Worm (Caenorhabditis elegans) whole organism, early embryonic: ENCODE measurements around the gene F54C9.11.

Experiments
- B0310.2 ChIP-seq: sonication (generic microtip); optimal IDR thresholded peaks from 2 replicates; lab custom pipeline; 2016; ENCODE audit warnings: mild to moderate bottlenecking, missing genetic modification characterization, missing compliant biosample characterization
- F13C5.2 ChIP-seq: sonication (generic microtip); optimal IDR thresholded peaks from 2 replicates; lab custom pipeline; 2017; ENCODE audit warnings: mild to moderate bottlenecking, missing genetic modification characterization, inconsistent platforms, missing compliant biosample characterization
- aly-1 ChIP-seq: sonication (generic microtip); optimal IDR thresholded peaks from 2 replicates; lab custom pipeline; 2016; ENCODE audit warnings: missing genetic modification characterization, missing compliant biosample characterization
- ama-1 ChIP-seq: fragments of 150-350 bp; optimal IDR thresholded peaks from 2 replicates; lab custom pipeline; 2014
- ceh-13 ChIP-seq: fragments of 200-800 bp; sonication (Bioruptor generic); optimal IDR thresholded peaks from 2 replicates; lab custom pipeline; 2018; ENCODE audit warnings: mild to moderate bottlenecking, missing genetic modification characterization, missing compliant biosample characterization
- ceh-36 ChIP-seq: sonication (generic microtip); optimal IDR thresholded peaks from 2 replicates; lab custom pipeline; 2016; ENCODE audit warnings: missing genetic modification characterization, inconsistent platforms, missing compliant biosample characterization
- ets-7 ChIP-seq: sonication (generic microtip); optimal IDR thresholded peaks from 2 replicates; lab custom pipeline; 2016; ENCODE audit warnings: missing genotype, missing genetic modification characterization, missing compliant biosample characterization
- flt-1 ChIP-seq: fragments of 200-800 bp; sonication (Bioruptor generic); IDR thresholded peaks from 2 replicates; pipeline ENCODE4 v1.3.6; 2022; ENCODE audit warnings: missing genetic modification characterization, missing compliant biosample characterization
- hmbx-1 ChIP-seq: sonication (generic microtip); optimal IDR thresholded peaks from 2 replicates; lab custom pipeline; 2016; ENCODE audit warnings: mild to moderate bottlenecking, missing genetic modification characterization, missing compliant biosample characterization
- hmg-4 ChIP-seq: fragments of 200-800 bp; sonication (Bioruptor generic); optimal IDR thresholded peaks from 2 replicates; lab custom pipeline; 2018; ENCODE audit warnings: mild to moderate bottlenecking, missing genetic modification characterization, missing compliant biosample characterization
- hnd-1 ChIP-seq: sonication (generic microtip); optimal IDR thresholded peaks from 2 replicates; lab custom pipeline; 2016; ENCODE audit warnings: missing genetic modification characterization, missing compliant biosample characterization
- pes-1 ChIP-seq: fragments of 200-800 bp; sonication (Bioruptor generic); IDR thresholded peaks from 2 replicates; pipeline ENCODE4 v1.3.6; 2022; ENCODE audit warnings: missing genetic modification reagents, missing genetic modification characterization, missing compliant biosample characterization
- scrt-1 ChIP-seq: fragments of 200-800 bp; sonication (Bioruptor generic); IDR thresholded peaks from 2 replicates; pipeline ENCODE4 v1.3.6; 2022; ENCODE audit warnings: missing genetic modification characterization, missing compliant biosample characterization
- sea-1 ChIP-seq: fragments of 200-800 bp; sonication (Bioruptor generic); conservative IDR thresholded peaks from 2 replicates; pipeline ENCODE4 v1.3.6; 2022; ENCODE audit warnings: missing genetic modification characterization, missing compliant biosample characterization
- tbx-11 ChIP-seq: fragments of 200-800 bp; sonication (Bioruptor generic); IDR thresholded peaks from 2 replicates; pipeline ENCODE4 v1.3.6; 2022; ENCODE audit warnings: missing genetic modification characterization, missing compliant biosample characterization
- tbx-37 ChIP-seq: fragments of 200-800 bp; sonication (Bioruptor generic); conservative IDR thresholded peaks from 2 replicates; pipeline ENCODE4 v1.3.6; 2022; ENCODE audit warnings: missing genetic modification reagents, missing genetic modification characterization, missing compliant biosample characterization
- tra-4 ChIP-seq: sonication (generic microtip); optimal IDR thresholded peaks from 2 replicates; lab custom pipeline; 2017; ENCODE audit warnings: missing genetic modification characterization, missing compliant biosample characterization

Gene F54C9.11

DNA sequence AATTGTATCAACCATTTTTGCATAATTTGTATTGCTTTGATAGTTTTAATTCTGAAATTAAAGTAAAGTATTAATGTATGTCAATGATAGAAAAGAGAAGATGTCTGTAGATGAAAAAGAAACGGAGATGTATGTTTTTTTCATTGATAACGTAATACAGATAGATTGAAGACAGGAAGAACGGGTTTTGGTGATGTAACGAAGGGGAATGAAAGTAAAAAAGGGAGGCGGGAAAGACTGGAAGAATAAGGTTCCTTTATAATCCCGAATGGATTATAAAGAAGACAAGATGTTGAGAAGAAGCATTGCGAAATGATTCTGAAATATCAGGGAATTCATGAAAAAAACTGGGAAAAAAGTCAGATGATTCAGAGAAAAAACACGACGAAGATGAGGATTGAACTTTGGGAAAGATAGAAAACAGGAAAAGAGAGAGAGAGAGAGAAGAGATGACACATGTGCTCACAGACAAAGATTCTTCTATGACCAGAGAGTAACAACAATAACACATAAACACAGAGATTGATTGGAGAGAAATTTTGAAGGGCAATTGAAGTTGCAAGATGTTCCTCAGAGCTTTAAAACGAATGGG is at the start of gene F54C9.11:
F54C9.11 (minus strand) TSS at position 51 of the 592 bp plus-strand sequence.
- TF ChIP-seq flt-1 (GFP tag; lab: Robert Waterston, UW): no peak
- no peak for TF ChIP-seq B0310.2
- TF ChIP-seq hmbx-1 (tag; lab: Kevin White, UChicago): no peak
- TF ChIP-seq tra-4 (tag; lab: Kevin White, UChicago): no peak
- no peak for TF ChIP-seq pes-1
- no peak for TF ChIP-seq tbx-11 (GFP tag; lab: Robert Waterston, UW)
- TF ChIP-seq tbx-37 (GFP tag; lab: Robert Waterston, UW): no peak
- no peak for TF ChIP-seq F13C5.2 (tag; lab: Kevin White, UChicago)

DNA sequence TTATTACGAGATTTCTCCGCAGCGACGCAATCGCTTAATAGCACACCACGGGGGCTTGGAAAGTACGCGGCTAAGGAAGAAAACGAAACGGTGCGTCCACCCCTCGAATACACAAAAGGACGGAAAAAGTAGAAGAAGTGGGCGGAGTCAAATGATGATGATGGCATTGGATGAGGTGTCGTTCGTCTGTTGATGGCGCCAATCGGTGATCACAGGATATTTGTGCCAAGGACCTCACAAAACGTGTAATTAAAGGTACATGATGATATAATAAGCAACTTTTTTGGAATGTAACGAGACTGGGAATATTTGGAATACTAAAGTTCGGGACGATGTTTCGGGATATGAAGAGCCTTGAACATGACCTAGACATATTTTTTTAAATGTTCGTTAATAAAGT is 49.5 kb upstream of the F54C9.11 start, which contains the start of gene cutl-12:
cutl-12 (minus strand) TSS at position 101 of the 400 bp plus-strand sequence.
- TF ChIP-seq ets-7 (tag; lab: Kevin White, UChicago) (no peak), hmg-4 (no peak), hnd-1 (tag; lab: Kevin White, UChicago) (no peak), tra-4 (tag; lab: Kevin White, UChicago) (no peak), tbx-11 (GFP tag; lab: Robert Waterston, UW) (no peak), sea-1 (GFP tag; lab: Robert Waterston, UW) (no peak), ama-1 (lab: Kevin White, UChicago) (no peak), ceh-36 (no peak), aly-1 (tag; lab: Kevin White, UChicago) (no peak), hmbx-1 (tag; lab: Kevin White, UChicago) (no peak), ceh-13 (GFP tag; lab: Kevin White, UChicago) (no peak), scrt-1 (GFP tag; lab: Robert Waterston, UW) (no peak), pes-1 (no peak), tbx-37 (GFP tag; lab: Robert Waterston, UW) (no peak)

DNA sequence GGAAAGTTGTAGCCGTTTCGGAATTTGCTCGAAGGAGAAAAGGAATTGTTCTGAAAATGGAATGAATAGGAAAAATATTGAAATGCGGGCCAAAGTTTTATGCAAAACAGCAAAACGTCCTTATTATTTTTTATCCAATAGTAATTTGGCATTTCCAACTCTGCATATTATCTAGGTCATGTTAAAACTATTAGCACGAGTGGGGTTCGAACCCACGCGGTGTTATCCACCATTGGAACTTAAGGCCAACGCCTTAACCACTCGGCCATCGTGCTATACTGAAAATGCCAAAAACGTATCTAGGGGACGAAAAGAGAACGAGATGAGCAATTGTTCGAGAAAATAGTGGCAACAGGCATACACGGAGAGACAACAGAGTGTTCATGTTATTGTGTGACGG is 46.9 kb upstream of the F54C9.11 start:
- TF ChIP-seq flt-1 (GFP tag; lab: Robert Waterston, UW): no peak
- no peak for TF ChIP-seq aly-1 (tag; lab: Kevin White, UChicago)
- no peak for TF ChIP-seq B0310.2
- TF ChIP-seq pes-1: no peak
- no peak for TF ChIP-seq ceh-13 (GFP tag; lab: Kevin White, UChicago)
- no peak for TF ChIP-seq scrt-1 (GFP tag; lab: Robert Waterston, UW)
- TF ChIP-seq tbx-37 (GFP tag; lab: Robert Waterston, UW): no peak
- TF ChIP-seq ama-1 (lab: Kevin White, UChicago): no peak
- TF ChIP-seq F13C5.2 (tag; lab: Kevin White, UChicago): no peak
- no peak for TF ChIP-seq hmbx-1 (tag; lab: Kevin White, UChicago)
- TF ChIP-seq hnd-1 (tag; lab: Kevin White, UChicago): no peak
- no peak for TF ChIP-seq hmg-4
- TF ChIP-seq ets-7 (tag; lab: Kevin White, UChicago): no peak
- no peak for TF ChIP-seq tra-4 (tag; lab: Kevin White, UChicago)

DNA sequence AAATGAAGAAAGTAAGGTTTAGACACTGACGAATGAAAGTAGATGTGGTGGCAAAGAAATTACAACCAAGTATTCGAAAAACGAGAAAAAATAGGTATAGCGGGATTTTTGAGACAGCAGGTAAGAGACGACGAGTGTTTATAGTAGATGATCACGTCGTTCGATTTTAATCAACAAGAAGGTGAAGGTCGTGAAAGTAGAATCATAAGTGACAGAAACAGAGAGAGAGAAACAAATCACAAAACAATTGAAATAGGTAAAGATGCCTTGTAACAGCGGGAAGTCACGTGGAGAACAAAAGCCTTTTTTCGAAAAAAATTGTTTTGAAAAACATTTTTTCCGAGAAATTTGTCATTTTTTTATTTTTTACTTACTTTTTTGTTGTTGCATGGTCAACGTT is 45.2 kb upstream of the F54C9.11 start, which contains the start of gene T22C8.6:
T22C8.6 (minus strand) TSS at position 194 of the 400 bp plus-strand sequence.
- TF ChIP-seq aly-1 (tag; lab: Kevin White, UChicago) (no peak), tbx-11 (GFP tag; lab: Robert Waterston, UW) (no peak), tbx-37 (GFP tag; lab: Robert Waterston, UW) (no peak), hmg-4 (no peak), B0310.2 (no peak), pes-1 (no peak), flt-1 (GFP tag; lab: Robert Waterston, UW) (no peak), tra-4 (tag; lab: Kevin White, UChicago) (no peak)

DNA sequence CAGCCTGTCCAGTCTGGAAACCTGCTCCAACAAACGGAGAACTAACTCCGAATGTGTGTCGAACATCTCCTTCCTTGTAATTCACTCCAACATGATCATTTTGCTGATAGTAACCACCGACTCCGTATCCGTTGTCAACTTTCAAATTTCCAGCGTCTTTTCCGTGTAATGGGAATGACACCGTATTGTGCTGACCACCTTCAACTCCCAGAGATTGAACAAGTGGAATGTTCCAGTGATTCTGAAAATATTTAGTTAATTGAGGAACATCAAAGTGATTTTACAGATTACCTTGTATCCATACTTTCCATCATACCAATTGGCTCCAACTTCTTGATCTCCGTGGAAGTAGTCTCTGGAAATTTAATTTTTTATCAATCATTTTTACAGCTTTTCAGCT is 43.0 kb upstream of the F54C9.11 start:
- no peak for TF ChIP-seq ama-1 (lab: Kevin White, UChicago)
- no peak for TF ChIP-seq scrt-1 (GFP tag; lab: Robert Waterston, UW)
- no peak for TF ChIP-seq flt-1 (GFP tag; lab: Robert Waterston, UW)

DNA sequence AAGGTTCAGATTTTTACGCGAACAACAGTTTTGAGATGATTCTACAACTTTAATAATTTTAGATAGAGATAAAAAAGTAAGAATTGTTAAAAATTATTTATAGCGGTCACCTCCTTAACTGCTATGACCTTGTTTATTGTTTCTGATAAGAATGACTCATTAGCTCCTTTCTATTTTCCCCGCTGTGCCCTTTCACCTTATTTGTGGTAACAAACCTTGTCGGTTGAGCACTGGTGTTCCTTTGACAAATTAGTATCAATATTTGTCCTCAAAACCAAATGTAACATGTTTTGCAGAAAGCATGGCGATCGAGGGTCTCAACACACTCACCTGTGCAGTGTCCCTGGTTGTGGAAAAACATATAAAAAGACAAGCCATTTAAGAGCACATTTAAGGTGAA is 41.7 kb upstream of the F54C9.11 start:
- TF ChIP-seq F13C5.2 (tag; lab: Kevin White, UChicago) (no peak), scrt-1 (GFP tag; lab: Robert Waterston, UW) (no peak), ceh-13 (GFP tag; lab: Kevin White, UChicago) (no peak), hnd-1 (tag; lab: Kevin White, UChicago) (no peak), hmbx-1 (tag; lab: Kevin White, UChicago) (no peak), tra-4 (tag; lab: Kevin White, UChicago) (no peak), ceh-36 (no peak), pes-1 (no peak), hmg-4 (no peak), tbx-37 (GFP tag; lab: Robert Waterston, UW) (no peak), ets-7 (tag; lab: Kevin White, UChicago) (no peak), ama-1 (lab: Kevin White, UChicago) (no peak), B0310.2 (no peak), tbx-11 (GFP tag; lab: Robert Waterston, UW) (no peak), flt-1 (GFP tag; lab: Robert Waterston, UW) (no peak)

DNA sequence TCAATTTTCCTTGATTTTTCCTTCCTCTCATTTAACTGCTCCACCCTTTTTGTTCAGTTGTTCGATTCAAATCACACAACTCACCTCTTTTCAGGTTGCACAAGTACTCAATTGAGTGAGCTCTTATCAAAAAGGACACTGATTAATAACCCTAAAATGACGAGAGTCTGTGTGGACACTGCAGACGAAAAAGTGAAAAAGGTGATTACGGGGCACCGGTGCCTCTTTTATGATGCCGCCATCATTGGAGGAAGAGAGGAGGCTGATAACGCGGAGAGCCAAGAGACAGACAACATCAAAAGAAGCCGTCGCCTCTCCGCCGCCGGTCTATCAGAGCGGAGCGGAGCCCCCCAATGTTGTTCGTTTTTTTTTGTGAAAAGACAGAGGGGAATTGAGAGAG is 40.3 kb upstream of the F54C9.11 start, which contains the start of gene sptf-2:
sptf-2 (plus strand) TSS at position 297 of the 400 bp plus-strand sequence.
- TF ChIP-seq sea-1 (GFP tag; lab: Robert Waterston, UW) (no peak), pes-1 (no peak), scrt-1 (GFP tag; lab: Robert Waterston, UW) (no peak), hmbx-1 (tag; lab: Kevin White, UChicago) (no peak), hmg-4 (no peak), ets-7 (tag; lab: Kevin White, UChicago) (no peak), tbx-37 (GFP tag; lab: Robert Waterston, UW) (no peak), tra-4 (tag; lab: Kevin White, UChicago) (no peak), aly-1 (tag; lab: Kevin White, UChicago) (no peak), F13C5.2 (tag; lab: Kevin White, UChicago) (no peak), tbx-11 (GFP tag; lab: Robert Waterston, UW) (no peak)
